Fruit fly (Drosophila melanogaster) whole organism, pupa: ENCODE measurements around the gene Bhmt.

ENCODE experiments used
- CG10348 ChIP-seq: fragments of 200-800 bp; sonication (Bioruptor generic); IDR thresholded peaks from 2 replicates; pipeline ENCODE4 v1.3.6; 2022; ENCODE audit warnings: missing biosample characterization, missing genetic modification characterization
- CG12605 ChIP-seq: fragments of 200-800 bp; sonication (Bioruptor generic); IDR thresholded peaks from 2 replicates; pipeline ENCODE4 v1.3.6; 2022; ENCODE audit warnings: missing biosample characterization, missing genetic modification characterization
- CG13204 ChIP-seq: fragments of 200-800 bp; sonication (Bioruptor generic); optimal IDR thresholded peaks from 2 replicates; lab custom pipeline; 2018; ENCODE audit warnings: missing biosample characterization, mild to moderate bottlenecking, missing genetic modification characterization, moderate library complexity
- CG14655 ChIP-seq: fragments of 200-800 bp; sonication (Bioruptor generic); optimal IDR thresholded peaks from 3 replicates; lab custom pipeline; 2017; ENCODE audit warnings: mild to moderate bottlenecking, missing biosample characterization, missing genetic modification reagents, missing genetic modification characterization
- CG15710 ChIP-seq: fragments of 200-800 bp; sonication (Bioruptor generic); optimal IDR thresholded peaks from 2 replicates; lab custom pipeline; 2018; ENCODE audit warnings: missing biosample characterization, mild to moderate bottlenecking, missing genetic modification characterization, moderate library complexity
- CG17806 ChIP-seq: fragments of 200-800 bp; sonication (Bioruptor generic); optimal IDR thresholded peaks from 2 replicates; lab custom pipeline; 2018; ENCODE audit warnings: missing biosample characterization, mild to moderate bottlenecking, missing genetic modification characterization, moderate library complexity
- CG32121 ChIP-seq: fragments of 200-800 bp; sonication (Bioruptor generic); IDR thresholded peaks from 2 replicates; pipeline ENCODE4 v1.3.6; 2022; ENCODE audit warnings: missing biosample characterization, missing genetic modification characterization
- CG34367 ChIP-seq: fragments of 200-800 bp; sonication (Bioruptor generic); optimal IDR thresholded peaks from 2 replicates; lab custom pipeline; 2018; ENCODE audit warnings: missing biosample characterization, mild to moderate bottlenecking, missing genetic modification characterization
- CG4496 ChIP-seq: fragments of 200-800 bp; sonication (Bioruptor generic); IDR thresholded peaks from 3 replicates; pipeline ENCODE4 v1.3.6; 2022; ENCODE audit warnings: missing biosample characterization, missing genetic modification characterization
- CG8159 ChIP-seq: fragments of 200-800 bp; sonication (Bioruptor generic); optimal IDR thresholded peaks from 3 replicates; lab custom pipeline; 2018; ENCODE audit warnings: missing biosample characterization, mild to moderate bottlenecking, missing genetic modification characterization, moderate library complexity
- CG8301 ChIP-seq: fragments of 200-800 bp; sonication (Bioruptor generic); optimal IDR thresholded peaks from 2 replicates; lab custom pipeline; 2018; ENCODE audit warnings: missing biosample characterization, mild to moderate bottlenecking, missing genetic modification characterization
- CG9948 ChIP-seq: fragments of 200-800 bp; sonication (Bioruptor generic); optimal IDR thresholded peaks from 2 replicates; lab custom pipeline; 2018; ENCODE audit warnings: missing biosample characterization, mild to moderate bottlenecking, missing genetic modification characterization, moderate library complexity
- D1 ChIP-seq: fragments of 200-800 bp; sonication (Bioruptor generic); optimal IDR thresholded peaks from 2 replicates; lab custom pipeline; 2018; ENCODE audit warnings: missing biosample characterization, mild to moderate bottlenecking, missing genetic modification characterization, moderate library complexity
- EcR ChIP-seq: fragments of 200-800 bp; sonication (Bioruptor generic); optimal IDR thresholded peaks from 3 replicates; lab custom pipeline; 2019; ENCODE audit warnings: missing biosample characterization, missing genetic modification characterization, mild to moderate bottlenecking, moderate library complexity, missing genetic modification reagents
- Ets98B ChIP-seq: fragments of 200-800 bp; sonication (Bioruptor generic); IDR thresholded peaks from 2 replicates; pipeline ENCODE4 v1.3.6; 2022; ENCODE audit warnings: missing biosample characterization, missing genetic modification characterization
- Pif1A ChIP-seq: fragments of 200-800 bp; sonication (Bioruptor generic); optimal IDR thresholded peaks from 3 replicates; lab custom pipeline; 2016; ENCODE audit warnings: missing biosample characterization, missing genetic modification characterization
- Pif1B ChIP-seq: fragments of 200-800 bp; sonication (Bioruptor generic); optimal IDR thresholded peaks from 3 replicates; lab custom pipeline; 2016; ENCODE audit warnings: missing biosample characterization, missing genetic modification characterization
- Snoo ChIP-seq: fragments of 200-800 bp; sonication (Bioruptor generic); optimal IDR thresholded peaks from 3 replicates; lab custom pipeline; 2017; ENCODE audit warnings: missing biosample characterization, mild to moderate bottlenecking, missing genetic modification characterization, inconsistent platforms
- fd96Ca ChIP-seq: fragments of 200-800 bp; sonication (Bioruptor generic); IDR thresholded peaks from 3 replicates; pipeline ENCODE4 v1.3.6; 2022; ENCODE audit warnings: missing biosample characterization, missing genetic modification characterization
- gl ChIP-seq: fragments of 200-800 bp; sonication (Bioruptor generic); optimal IDR thresholded peaks from 2 replicates; lab custom pipeline; 2018; ENCODE audit warnings: missing biosample characterization, mild to moderate bottlenecking, missing genetic modification characterization
- rn ChIP-seq: fragments of 200-800 bp; sonication (Bioruptor generic); IDR thresholded peaks from 2 replicates; pipeline ENCODE4 v1.3.6; 2022; ENCODE audit warnings: missing biosample characterization, missing genetic modification characterization

Bhmt gene

dm6 chr2L:18925956-18926355, 31.2 kb downstream of the Bhmt start:
- TF ChIP-seq CG10348 (GFP tag; lab: Robert Waterston, UW) (no peak), CG9948 (tag; lab: Kevin White, UChicago) (no peak), CG32121 (GFP tag; lab: Robert Waterston, UW) (no peak), CG34367 (tag; lab: Kevin White, UChicago) (no peak), CG4496 (GFP tag; lab: Robert Waterston, UW) (no peak), Pif1A (GFP tag; lab: Kevin White, UChicago) (no peak), Snoo (tag; lab: Kevin White, UChicago) (no peak), Ets98B (GFP tag; lab: Robert Waterston, UW) (no peak), CG14655 (GFP tag; lab: Kevin White, UChicago) (no peak), Pif1B (GFP tag; lab: Kevin White, UChicago) (no peak), EcR (GFP tag; lab: Kevin White, UChicago) (no peak), rn (no peak), fd96Ca (GFP tag; lab: Robert Waterston, UW) (no peak), D1 (tag; lab: Kevin White, UChicago) (no peak)

- TF ChIP-seq rn (no peak), CG34367 (tag; lab: Kevin White, UChicago) (no peak), CG9948 (tag; lab: Kevin White, UChicago) (no peak), CG14655 (GFP tag; lab: Kevin White, UChicago) (no peak)
Measured at dm6 chr2L:18925387-18925786, 31.7 kb downstream of the Bhmt start.

DNA sequence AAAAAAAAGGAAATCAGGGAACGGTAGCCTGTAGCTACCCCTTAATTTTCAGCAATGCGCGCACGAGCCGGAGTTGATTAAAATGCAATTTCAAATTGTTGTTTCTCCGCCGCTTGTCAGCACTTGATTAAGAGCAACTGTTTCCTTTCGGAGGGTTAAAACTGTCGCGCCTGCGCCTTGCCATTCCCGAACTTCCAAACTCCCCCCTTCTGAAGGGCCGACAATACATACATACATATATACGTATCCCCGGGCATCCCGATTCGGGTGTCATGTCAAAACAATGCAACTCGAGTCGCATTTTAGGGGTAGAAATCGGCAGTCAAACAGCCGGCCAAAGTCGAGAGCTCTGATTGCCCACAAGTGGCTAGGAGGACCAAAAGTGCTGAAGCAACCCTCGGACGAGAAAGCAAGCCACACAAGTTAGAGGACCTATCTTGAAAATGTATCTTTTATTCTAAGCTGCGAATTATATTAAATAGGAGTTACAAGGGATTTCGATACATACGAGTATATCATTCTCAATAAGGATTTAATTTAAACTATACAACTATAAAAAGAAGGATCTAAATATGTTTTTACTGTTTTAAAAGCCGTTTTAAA, 32.4 kb downstream of the Bhmt start:
- TF ChIP-seq CG8159 (tag; lab: Kevin White, UChicago) (no peak), Pif1B (GFP tag; lab: Kevin White, UChicago) (no peak), CG10348 (GFP tag; lab: Robert Waterston, UW) (no peak), CG4496 (GFP tag; lab: Robert Waterston, UW) (no peak), rn (no peak), Ets98B (GFP tag; lab: Robert Waterston, UW) (no peak), CG15710 (tag; lab: Kevin White, UChicago) (no peak), CG8301 (no peak), Pif1A (GFP tag; lab: Kevin White, UChicago) (no peak), CG17806 (tag; lab: Kevin White, UChicago) (no peak), EcR (GFP tag; lab: Kevin White, UChicago) (no peak), fd96Ca (GFP tag; lab: Robert Waterston, UW) (no peak), CG14655 (GFP tag; lab: Kevin White, UChicago) (no peak), CG13204 (GFP tag; lab: Kevin White, UChicago) (no peak), Snoo (tag; lab: Kevin White, UChicago) (no peak), CG9948 (tag; lab: Kevin White, UChicago) (no peak)

dm6 chr2L:18921246-18921645, 35.9 kb downstream of the Bhmt start:
- TF ChIP-seq gl (tag; lab: Kevin White, UChicago), result no peak
- TF ChIP-seq CG8159 (tag; lab: Kevin White, UChicago), result peak; percentile 32
- no peak for TF ChIP-seq Snoo (tag; lab: Kevin White, UChicago)
- TF ChIP-seq, all 21 proteins: peak for 1

DNA sequence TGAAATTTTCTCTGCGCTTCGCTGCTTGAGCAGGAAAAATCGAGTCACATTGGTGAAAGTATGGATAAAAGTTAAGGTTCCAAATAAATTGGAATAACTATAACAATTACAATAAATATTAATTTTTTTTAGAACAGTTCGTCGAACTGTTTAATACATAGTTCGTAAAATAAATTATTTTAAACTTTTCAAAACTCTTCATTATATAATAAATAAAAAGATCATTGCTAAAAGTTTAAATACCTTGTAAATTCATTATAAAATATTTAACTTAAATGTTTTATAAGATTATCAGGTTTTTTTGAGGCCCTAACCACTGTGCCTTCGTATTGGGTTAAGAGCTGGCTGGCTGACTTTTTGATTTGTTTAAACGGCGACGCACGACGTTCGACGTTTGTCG, 37.6 kb downstream of the Bhmt start:
- no peak for TF ChIP-seq CG12605 (GFP tag; lab: Robert Waterston, UW)
- TF ChIP-seq CG34367 (tag; lab: Kevin White, UChicago), result no peak
- TF ChIP-seq rn, result no peak
- no peak for TF ChIP-seq gl (tag; lab: Kevin White, UChicago)
- TF ChIP-seq CG4496 (GFP tag; lab: Robert Waterston, UW), result no peak
- peak; percentile 36 for TF ChIP-seq CG14655 (GFP tag; lab: Kevin White, UChicago)

DNA sequence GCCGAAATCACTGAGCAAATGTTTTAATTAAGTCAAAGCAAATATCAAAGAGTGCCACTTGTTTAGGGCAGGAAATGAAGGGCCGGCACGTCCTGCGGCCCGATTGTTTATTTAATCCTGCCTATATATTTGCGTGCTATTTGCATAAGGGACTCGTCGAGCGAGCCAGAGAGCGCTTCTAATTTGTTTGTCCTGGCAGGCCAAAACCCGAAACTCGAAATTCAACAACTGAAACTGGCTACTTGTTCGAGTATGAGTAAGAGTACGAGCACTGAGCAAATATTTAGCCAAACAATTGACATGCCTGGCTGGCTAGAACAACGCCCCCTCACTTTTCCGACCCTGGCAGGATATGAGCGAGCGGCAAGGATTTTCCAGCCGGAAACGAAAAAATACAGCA, 39.5 kb downstream of the Bhmt start:
- no peak for TF ChIP-seq rn
- TF ChIP-seq CG34367 (tag; lab: Kevin White, UChicago), result no peak
- no peak for TF ChIP-seq CG32121 (GFP tag; lab: Robert Waterston, UW)
- no peak for TF ChIP-seq CG10348 (GFP tag; lab: Robert Waterston, UW)
- TF ChIP-seq CG8301, result no peak
- TF ChIP-seq fd96Ca (GFP tag; lab: Robert Waterston, UW), result no peak
- no peak for TF ChIP-seq CG8159 (tag; lab: Kevin White, UChicago)
- TF ChIP-seq, all 21 proteins: peak for 0

DNA sequence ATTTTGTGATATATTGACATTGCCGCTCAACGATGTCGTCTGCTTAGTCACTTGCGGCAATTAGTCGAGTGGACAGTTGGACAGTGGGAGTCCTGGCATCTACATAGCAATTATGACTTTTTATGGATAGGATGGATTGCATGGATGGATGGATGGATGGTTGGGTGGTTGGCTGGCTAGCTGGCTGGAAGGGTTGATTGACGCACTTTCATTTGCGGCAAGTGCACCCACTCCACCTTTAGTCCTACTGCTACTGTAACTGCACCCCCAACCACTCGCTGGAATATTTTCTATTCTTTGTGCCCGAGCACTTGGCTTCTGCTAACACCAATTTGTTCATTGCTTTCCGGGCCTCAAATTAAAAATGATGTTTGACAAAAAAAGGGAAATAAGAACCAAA, 42.3 kb downstream of the Bhmt start:
- TF ChIP-seq D1 (tag; lab: Kevin White, UChicago) (no peak), Pif1B (GFP tag; lab: Kevin White, UChicago) (no peak), CG8301 (no peak), CG10348 (GFP tag; lab: Robert Waterston, UW) (no peak), EcR (GFP tag; lab: Kevin White, UChicago) (no peak), fd96Ca (GFP tag; lab: Robert Waterston, UW) (no peak), Pif1A (GFP tag; lab: Kevin White, UChicago) (no peak), CG9948 (tag; lab: Kevin White, UChicago) (no peak), CG17806 (tag; lab: Kevin White, UChicago) (no peak)
